Fruit fly (Drosophila melanogaster) whole organism, embryonic: ENCODE measurements around the gene Chchd3.

ENCODE experiments used
- Abd-B ChIP-seq: fragments of 200-800 bp; sonication (Bioruptor generic); optimal IDR thresholded peaks from 2 replicates; lab custom pipeline; 2018; ENCODE audit warnings: missing biosample characterization, mild to moderate bottlenecking, missing genetic modification characterization, moderate library complexity
- Asciz ChIP-seq: fragments of 200-800 bp; sonication (Bioruptor generic); optimal IDR thresholded peaks from 2 replicates; lab custom pipeline; 2017; ENCODE audit warnings: missing biosample characterization, mild to moderate bottlenecking, missing genetic modification characterization, missing genetic modification reagents
- CG10147 ChIP-seq: fragments of 200-800 bp; sonication (Bioruptor generic); optimal IDR thresholded peaks from 2 replicates; lab custom pipeline; 2019; ENCODE audit warnings: missing biosample characterization, mild to moderate bottlenecking, missing genetic modification characterization, moderate library complexity
- CG10543 ChIP-seq: fragments of 200-800 bp; sonication (Bioruptor generic); optimal IDR thresholded peaks from 3 replicates; lab custom pipeline; 2017; ENCODE audit warnings: missing biosample characterization, mild to moderate bottlenecking, missing genetic modification characterization, moderate library complexity
- CG12299 ChIP-seq: fragments of 200-800 bp; sonication (Bioruptor generic); optimal IDR thresholded peaks from 2 replicates; lab custom pipeline; 2018; ENCODE audit warnings: missing biosample characterization, mild to moderate bottlenecking, missing genetic modification characterization
- CG12659 ChIP-seq: fragments of 200-800 bp; sonication (Bioruptor generic); optimal IDR thresholded peaks from 3 replicates; lab custom pipeline; 2017; ENCODE audit warnings: mild to moderate bottlenecking, missing biosample characterization, missing genetic modification reagents, missing genetic modification characterization
- CG17359 ChIP-seq: fragments of 200-800 bp; sonication (Bioruptor generic); optimal IDR thresholded peaks from 3 replicates; lab custom pipeline; 2018; ENCODE audit warnings: missing biosample characterization, mild to moderate bottlenecking, missing genetic modification characterization, moderate library complexity
- CG17568 ChIP-seq: fragments of 200-800 bp; sonication (Bioruptor generic); optimal IDR thresholded peaks from 2 replicates; lab custom pipeline; 2018; ENCODE audit warnings: missing biosample characterization, mild to moderate bottlenecking, missing genetic modification characterization, moderate library complexity
- CG17612 ChIP-seq: fragments of 200-800 bp; sonication (Bioruptor generic); IDR thresholded peaks from 2 replicates; pipeline ENCODE4 v1.3.6; 2022; ENCODE audit warnings: missing biosample characterization, missing genetic modification characterization
- CG17912 ChIP-seq: fragments of 200-800 bp; sonication (Bioruptor generic); optimal IDR thresholded peaks from 2 replicates; lab custom pipeline; 2018; ENCODE audit warnings: missing biosample characterization, mild to moderate bottlenecking, missing genetic modification characterization
- CG30020 ChIP-seq: fragments of 200-800 bp; optimal IDR thresholded peaks from 2 replicates; lab custom pipeline; 2019; ENCODE audit warnings: missing biosample characterization, mild to moderate bottlenecking, missing genetic modification characterization, moderate library complexity
- CG30431 ChIP-seq: fragments of 200-800 bp; sonication (Bioruptor generic); optimal IDR thresholded peaks from 2 replicates; lab custom pipeline; 2017; ENCODE audit warnings: missing biosample characterization, missing genetic modification characterization
- CG31441 ChIP-seq: fragments of 200-800 bp; sonication (Bioruptor generic); IDR thresholded peaks from 2 replicates; pipeline ENCODE4 v1.3.6; 2022; ENCODE audit warnings: missing biosample characterization, missing genetic modification characterization
- CG32767 ChIP-seq: fragments of 200-800 bp; sonication (Bioruptor generic); IDR thresholded peaks from 2 replicates; pipeline ENCODE4 v1.3.6; 2022; ENCODE audit warnings: missing biosample characterization, missing genetic modification characterization
- CG6765 ChIP-seq: fragments of 200-800 bp; sonication (Bioruptor generic); optimal IDR thresholded peaks from 3 replicates; lab custom pipeline; 2017; ENCODE audit warnings: missing biosample characterization, mild to moderate bottlenecking, missing genetic modification characterization
- CG6813 ChIP-seq: fragments of 200-800 bp; sonication (Bioruptor generic); optimal IDR thresholded peaks from 2 replicates; lab custom pipeline; 2017; ENCODE audit warnings: missing biosample characterization, missing genetic modification characterization, mild to moderate bottlenecking, moderate library complexity, missing genetic modification reagents
- CG7987 ChIP-seq: fragments of 200-800 bp; sonication (Bioruptor generic); optimal IDR thresholded peaks from 2 replicates; lab custom pipeline; 2018; ENCODE audit warnings: missing biosample characterization, mild to moderate bottlenecking, missing genetic modification characterization, moderate library complexity
- CG8290 ChIP-seq, 3 experiments: fragments of 200-800 bp; sonication (Bioruptor generic); optimal IDR thresholded peaks; 2 replicates each; lab custom pipeline; 2016 to 2019; ENCODE audit warnings: missing biosample characterization in 3 of 3, missing genetic modification characterization in 3 of 3, mild to moderate bottlenecking in 2 of 3, moderate library complexity in 1 of 3
- D19B ChIP-seq: fragments of 200-800 bp; sonication (Bioruptor generic); optimal IDR thresholded peaks from 2 replicates; lab custom pipeline; 2017; ENCODE audit warnings: missing biosample characterization, mild to moderate bottlenecking, missing genetic modification characterization
- Gug ChIP-seq: fragments of 200-800 bp; sonication (Bioruptor generic); IDR thresholded peaks from 4 replicates; pipeline ENCODE4 v1.3.6; 2022; ENCODE audit warnings: missing biosample characterization, missing genetic modification characterization
- HLH3B ChIP-seq: fragments of 200-800 bp; sonication (Bioruptor generic); IDR thresholded peaks from 2 replicates; pipeline ENCODE4 v1.3.6; 2022; ENCODE audit warnings: missing biosample characterization, missing genetic modification characterization
- Hmr ChIP-seq: fragments of 200-800 bp; sonication (Bioruptor generic); optimal IDR thresholded peaks from 3 replicates; lab custom pipeline; 2017; ENCODE audit warnings: mild to moderate bottlenecking, missing biosample characterization, missing genetic modification reagents, missing genetic modification characterization
- Hr78 ChIP-seq, 2 experiments: fragments of 200-800 bp in 1 of 2; fragments of >200 bp in 1 of 2; sonication (Bioruptor generic) in 1 of 2; optimal IDR thresholded peaks; 2 replicates each; lab custom pipeline; 2017 to 2019; ENCODE audit warnings: missing biosample characterization in 2 of 2, missing genetic modification characterization in 2 of 2, mild to moderate bottlenecking in 1 of 2, moderate library complexity in 1 of 2
- Jarid2 ChIP-seq: fragments of 200-800 bp; sonication (Bioruptor generic); optimal IDR thresholded peaks from 3 replicates; lab custom pipeline; 2017; ENCODE audit warnings: mild to moderate bottlenecking, missing biosample characterization, missing genetic modification reagents, missing genetic modification characterization
- Max ChIP-seq: fragments of 200-800 bp; sonication (Bioruptor generic); optimal IDR thresholded peaks from 2 replicates; lab custom pipeline; 2016; ENCODE audit warnings: missing biosample characterization, mild to moderate bottlenecking, missing genetic modification characterization
- Nf-YC ChIP-seq: fragments of 200-800 bp; optimal IDR thresholded peaks from 3 replicates; lab custom pipeline; 2019; ENCODE audit warnings: missing biosample characterization, mild to moderate bottlenecking, missing genetic modification characterization, moderate library complexity
- Oaz ChIP-seq: fragments of 200-800 bp; sonication (Bioruptor generic); IDR thresholded peaks from 2 replicates; pipeline ENCODE4 v1.3.6; 2022; ENCODE audit warnings: missing biosample characterization, missing genetic modification characterization
- Sox100B ChIP-seq: fragments of 200-800 bp; sonication (Bioruptor generic); optimal IDR thresholded peaks from 3 replicates; lab custom pipeline; 2018; ENCODE audit warnings: missing biosample characterization, mild to moderate bottlenecking, missing genetic modification characterization
- Sry-β ChIP-seq: fragments of 200-800 bp; sonication (Bioruptor generic); optimal IDR thresholded peaks from 2 replicates; lab custom pipeline; 2018; ENCODE audit warnings: missing biosample characterization, mild to moderate bottlenecking, missing genetic modification characterization, moderate library complexity
- Stat92E ChIP-seq, 3 experiments: fragments of >200 bp in 2 of 3; fragments of 200-800 bp in 1 of 3; sonication (Bioruptor generic) in 1 of 3; optimal IDR thresholded peaks; 2 replicates each; lab custom pipeline; 2017 to 2019; ENCODE audit warnings: missing biosample characterization in 3 of 3, missing genetic modification characterization in 3 of 3, mild to moderate bottlenecking in 1 of 3, moderate library complexity in 1 of 3
- Trl ChIP-seq, 3 experiments: fragments of >200 bp in 2 of 3; fragments of 200-800 bp in 1 of 3; sonication (Bioruptor generic) in 1 of 3; optimal IDR thresholded peaks; 2 replicates in 1 of 3; 3 replicates in 2 of 3; lab custom pipeline; 2016 to 2017; ENCODE audit warnings: missing biosample characterization in 1 of 3, missing genetic modification characterization in 1 of 3
- abd-A ChIP-seq: fragments of 200-800 bp; sonication (Bioruptor generic); optimal IDR thresholded peaks from 3 replicates; lab custom pipeline; 2019; ENCODE audit warnings: missing biosample characterization, mild to moderate bottlenecking, missing genetic modification characterization, moderate library complexity
- cad ChIP-seq: fragments of >200 bp; optimal IDR thresholded peaks from 2 replicates; lab custom pipeline; 2017; ENCODE audit warnings: missing biosample characterization, missing genetic modification characterization
- caup ChIP-seq: fragments of 200-800 bp; sonication (Bioruptor generic); optimal IDR thresholded peaks from 3 replicates; lab custom pipeline; 2017; ENCODE audit warnings: missing biosample characterization, mild to moderate bottlenecking, missing genetic modification characterization, moderate library complexity; ENCODE audit not compliant: severe bottlenecking
- cwo ChIP-seq: fragments of 200-800 bp; sonication (Bioruptor generic); optimal IDR thresholded peaks from 3 replicates; lab custom pipeline; 2017; ENCODE audit warnings: missing biosample characterization, missing genetic modification characterization, mild to moderate bottlenecking, moderate library complexity, missing genetic modification reagents
- dati ChIP-seq: fragments of 200-800 bp; sonication (Bioruptor generic); IDR thresholded peaks from 2 replicates; pipeline ENCODE4 v1.3.6; 2022; ENCODE audit warnings: missing biosample characterization, missing genetic modification characterization
- dm ChIP-seq: fragments of 200-800 bp; sonication (Bioruptor generic); optimal IDR thresholded peaks from 3 replicates; lab custom pipeline; 2016; ENCODE audit warnings: missing biosample characterization, missing genetic modification characterization
- gcm2 ChIP-seq: fragments of 200-800 bp; sonication (Bioruptor generic); optimal IDR thresholded peaks from 2 replicates; lab custom pipeline; 2016; ENCODE audit warnings: missing biosample characterization, missing genetic modification characterization
- grau ChIP-seq: fragments of 200-800 bp; optimal IDR thresholded peaks from 3 replicates; lab custom pipeline; 2019; ENCODE audit warnings: missing biosample characterization, mild to moderate bottlenecking, missing genetic modification characterization, moderate library complexity
- kay ChIP-seq: fragments of 200-800 bp; sonication (Bioruptor generic); optimal IDR thresholded peaks from 2 replicates; lab custom pipeline; 2016; ENCODE audit warnings: missing biosample characterization, missing genetic modification characterization
- lab ChIP-seq: fragments of 200-800 bp; sonication (Bioruptor generic); optimal IDR thresholded peaks from 3 replicates; lab custom pipeline; 2017; ENCODE audit warnings: missing biosample characterization, missing genetic modification characterization, mild to moderate bottlenecking, moderate library complexity, missing genetic modification reagents
- oc ChIP-seq: fragments of 200-800 bp; sonication (Bioruptor generic); optimal IDR thresholded peaks from 2 replicates; lab custom pipeline; 2018; ENCODE audit warnings: missing biosample characterization, mild to moderate bottlenecking, missing genetic modification characterization, moderate library complexity
- run ChIP-seq: fragments of 200-800 bp; sonication (Bioruptor generic); optimal IDR thresholded peaks from 3 replicates; lab custom pipeline; 2018; ENCODE audit warnings: missing biosample characterization, mild to moderate bottlenecking, missing genetic modification characterization
- scrt ChIP-seq: fragments of 200-800 bp; sonication (Bioruptor generic); optimal IDR thresholded peaks from 2 replicates; lab custom pipeline; 2018; ENCODE audit warnings: missing biosample characterization, mild to moderate bottlenecking, missing genetic modification characterization, moderate library complexity
- so ChIP-seq: fragments of 200-800 bp; sonication (Bioruptor generic); IDR thresholded peaks from 3 replicates; pipeline ENCODE4 v1.3.6; 2022; ENCODE audit warnings: missing biosample characterization, missing genetic modification characterization
- tx ChIP-seq: fragments of 200-800 bp; sonication (Bioruptor generic); optimal IDR thresholded peaks from 2 replicates; lab custom pipeline; 2016; ENCODE audit warnings: missing biosample characterization, missing genetic modification characterization

The Chchd3 gene

dm6 chr3R:31059036-31059806 is 5.5 kb upstream of the Chchd3 start (continued):
- TF ChIP-seq scrt (GFP tag; lab: Kevin White, UChicago), result peak; percentile 54
- peak; percentile 56; the same call in 1 of the 2 replicates for TF ChIP-seq CG17612 (GFP tag; lab: Robert Waterston, UW)
- peak; percentile 86 to 87 for TF ChIP-seq Trl (optimal IDR thresholded peaks at IDR 0.05; lab: Kevin White, UChicago)
- no peak for TF ChIP-seq Trl (GFP tag; optimal IDR thresholded peaks at IDR 0.05; lab: Kevin White, UChicago)
- peak; percentile 84 for TF ChIP-seq CG6813 (GFP tag; lab: Kevin White, UChicago)
- TF ChIP-seq abd-A (tag; lab: Kevin White, UChicago), result no peak
- 0 out of 2 replicates have a peak, but pooled peaks have one; percentile 46 for TF ChIP-seq CG32767 (GFP tag; lab: Robert Waterston, UW)
- TF ChIP-seq CG10543, result peak; percentile 45
- TF ChIP-seq oc (tag; lab: Kevin White, UChicago), result peak; percentile 82
- no peak for TF ChIP-seq gcm2
- TF ChIP-seq CG12659 (GFP tag; lab: Kevin White, UChicago), result peak; percentile 72
- peak; percentile 79 for TF ChIP-seq CG10147 (GFP tag; lab: Kevin White, UChicago)
- TF ChIP-seq run, result peak; percentile 73
- peak; percentile 70 for TF ChIP-seq cwo
- TF ChIP-seq Sox100B (GFP tag; lab: Kevin White, UChicago), result peak; percentile 95
- no peak for TF ChIP-seq Hr78 (GFP tag; optimal IDR thresholded peaks at IDR 0.05; lab: Kevin White, UChicago)
- no peak for TF ChIP-seq Oaz (GFP tag; lab: Robert Waterston, UW)
- peak; percentile 35 for TF ChIP-seq CG30020 (tag; lab: Kevin White, UChicago)
- no peak for TF ChIP-seq dm (GFP tag; lab: Kevin White, UChicago)
- TF ChIP-seq Jarid2 (GFP tag; lab: Kevin White, UChicago), result peak; percentile 10
- peak; percentile 21 for TF ChIP-seq Nf-YC
- peak in 1 of 3 experiments; percentile 50 for TF ChIP-seq Stat92E (GFP tag; optimal IDR thresholded peaks at IDR 0.05; lab: Kevin White, UChicago)
- TF ChIP-seq Hmr (GFP tag; lab: Kevin White, UChicago), result peak; percentile 81
- peak; percentile 25 for TF ChIP-seq Sry-β
- no peak for TF ChIP-seq tx (GFP tag; lab: Kevin White, UChicago)
- peak; percentile 67 for TF ChIP-seq CG30431 (GFP tag; lab: Kevin White, UChicago)
- peak; percentile 92 for TF ChIP-seq CG17359
- peak; percentile 78 for TF ChIP-seq HLH3B (GFP tag; lab: Robert Waterston, UW)
- peak; percentile 69 for TF ChIP-seq CG17568 (GFP tag; lab: Kevin White, UChicago)
- peak; percentile 68 for TF ChIP-seq CG17912 (GFP tag; lab: Kevin White, UChicago)
- peak; percentile 81 for TF ChIP-seq grau (tag; lab: Kevin White, UChicago)
- no peak for TF ChIP-seq cad (GFP tag; lab: Kevin White, UChicago)
- TF ChIP-seq dati (GFP tag; lab: Robert Waterston, UW), result peak; percentile 61; the same call in 1 of the 2 replicates
- peak; percentile 43 for TF ChIP-seq D19B (GFP tag; lab: Kevin White, UChicago)
- peak; percentile 87 for TF ChIP-seq Asciz (GFP tag; lab: Kevin White, UChicago)
- TF ChIP-seq lab (GFP tag; lab: Kevin White, UChicago), result peak; percentile 86
- peak; percentile 12 for TF ChIP-seq CG12299 (tag; lab: Kevin White, UChicago)
- peak; percentile 90 for TF ChIP-seq kay
- peak; percentile 80 for TF ChIP-seq caup (GFP tag; lab: Kevin White, UChicago)
- TF ChIP-seq so, result peak; percentile 74; the same call in 1 of the 3 replicates
- TF ChIP-seq Gug (GFP tag; lab: Robert Waterston, UW), result peak; percentile 40; the same call in 2 of the 4 replicates
- TF ChIP-seq Max (GFP tag; lab: Kevin White, UChicago), result peak; percentile 76
- TF ChIP-seq CG7987 (GFP tag; lab: Kevin White, UChicago), result peak; percentile 42
- TF ChIP-seq CG6765 (GFP tag; lab: Kevin White, UChicago), result peak; percentile 60
- TF ChIP-seq CG8290 (GFP tag; optimal IDR thresholded peaks at IDR 0.05; lab: Kevin White, UChicago), result peak; percentile 59
- peak in 1 of 2 experiments; percentile 18 for TF ChIP-seq CG8290 (tag; optimal IDR thresholded peaks at IDR 0.05; lab: Kevin White, UChicago)
- peak; percentile 93 for TF ChIP-seq CG31441 (GFP tag; lab: Robert Waterston, UW)
- TF ChIP-seq Abd-B (GFP tag; lab: Kevin White, UChicago), result peak; percentile 80
